Fruit fly (Drosophila melanogaster) whole organism, embryonic: ENCODE results near the gene CG8301.

Experiments used
- Atf6 ChIP-seq: fragments of 200-800 bp; sonication (Bioruptor generic); IDR thresholded peaks from 2 replicates; pipeline ENCODE4 v1.3.6; 2022; ENCODE audit warnings: missing biosample characterization, missing genetic modification characterization
- Bteb2 ChIP-seq: fragments of 200-800 bp; sonication (Bioruptor generic); optimal IDR thresholded peaks from 2 replicates; lab custom pipeline; 2016; ENCODE audit warnings: missing biosample characterization, missing genetic modification characterization
- CG11093 ChIP-seq: fragments of 200-800 bp; sonication (Bioruptor generic); IDR thresholded peaks from 3 replicates; pipeline ENCODE4 v1.3.6; 2022; ENCODE audit warnings: missing biosample characterization, missing genetic modification characterization
- CG11456 ChIP-seq: fragments of 200-800 bp; sonication (Bioruptor generic); IDR thresholded peaks from 3 replicates; pipeline ENCODE4 v1.3.6; 2022; ENCODE audit warnings: missing biosample characterization, missing genetic modification characterization
- CG12942 ChIP-seq: fragments of 200-800 bp; sonication (Bioruptor generic); optimal IDR thresholded peaks from 3 replicates; lab custom pipeline; 2016; ENCODE audit warnings: missing biosample characterization, missing genetic modification characterization
- CG15073 ChIP-seq: fragments of 200-800 bp; sonication (Bioruptor generic); optimal IDR thresholded peaks from 2 replicates; lab custom pipeline; 2016; ENCODE audit warnings: missing biosample characterization, missing genetic modification characterization
- CG18599 ChIP-seq: fragments of 200-800 bp; sonication (Bioruptor generic); optimal IDR thresholded peaks from 3 replicates; lab custom pipeline; 2017; ENCODE audit warnings: missing biosample characterization, missing genetic modification characterization, mild to moderate bottlenecking, moderate library complexity, missing genetic modification reagents
- CG2199 ChIP-seq: fragments of 200-800 bp; sonication (Bioruptor generic); IDR thresholded peaks from 3 replicates; pipeline ENCODE4 v1.3.6; 2022; ENCODE audit warnings: missing biosample characterization, missing genetic modification characterization
- CG3726 ChIP-seq: fragments of 200-800 bp; sonication (Bioruptor generic); IDR thresholded peaks from 3 replicates; pipeline ENCODE4, ENCODE4 v1.3.6; 2022; ENCODE audit warnings: missing biosample characterization, missing genetic modification characterization
- CG3847 ChIP-seq: fragments of 200-800 bp; sonication (Bioruptor generic); IDR thresholded peaks from 2 replicates; pipeline ENCODE4 v1.3.6; 2022; ENCODE audit warnings: missing biosample characterization, missing genetic modification characterization
- CG6254 ChIP-seq: fragments of 200-800 bp; sonication (Bioruptor generic); optimal IDR thresholded peaks from 3 replicates; lab custom pipeline; 2017; ENCODE audit warnings: mild to moderate bottlenecking, missing biosample characterization, missing genetic modification reagents, missing genetic modification characterization
- CG6272 ChIP-seq: fragments of 200-800 bp; sonication (Bioruptor generic); IDR thresholded peaks from 2 replicates; pipeline ENCODE4 v1.3.6; 2022; ENCODE audit warnings: missing biosample characterization, missing genetic modification characterization
- CG6791 ChIP-seq: fragments of 200-800 bp; sonication (Bioruptor generic); IDR thresholded peaks from 3 replicates; pipeline ENCODE4 v1.3.6; 2022; ENCODE audit warnings: missing biosample characterization, missing genetic modification characterization; ENCODE audit not compliant: partially characterized antibody
- CG8089 ChIP-seq: fragments of 200-800 bp; sonication (Bioruptor generic); optimal IDR thresholded peaks from 3 replicates; lab custom pipeline; 2016; ENCODE audit warnings: missing biosample characterization, missing genetic modification characterization
- CHES-1-like ChIP-seq: fragments of 200-800 bp; sonication (Bioruptor generic); optimal IDR thresholded peaks from 2 replicates; lab custom pipeline; 2016; ENCODE audit warnings: missing biosample characterization, missing genetic modification characterization
- D ChIP-seq, 2 experiments: fragments of 200-800 bp in 1 of 2; fragments of >200 bp in 1 of 2; sonication (Bioruptor generic) in 1 of 2; optimal IDR thresholded peaks; 2 replicates in 1 of 2; 3 replicates in 1 of 2; lab custom pipeline; 2017; ENCODE audit warnings: mild to moderate bottlenecking in 1 of 2, missing biosample characterization in 1 of 2, missing genetic modification characterization in 1 of 2, missing genetic modification reagents in 1 of 2
- D19A ChIP-seq: fragments of 200-800 bp; optimal IDR thresholded peaks from 3 replicates; lab custom pipeline; 2019; ENCODE audit warnings: missing biosample characterization, mild to moderate bottlenecking, missing genetic modification characterization, moderate library complexity
- Deaf1 ChIP-seq: fragments of 200-800 bp; optimal IDR thresholded peaks from 3 replicates; lab custom pipeline; 2019; ENCODE audit warnings: missing biosample characterization, mild to moderate bottlenecking, missing genetic modification characterization, moderate library complexity
- Drgx ChIP-seq: fragments of 200-800 bp; sonication (Bioruptor generic); IDR thresholded peaks from 2 replicates; pipeline ENCODE4 v1.3.6; 2022; ENCODE audit warnings: missing biosample characterization, missing genetic modification characterization
- HLH54F ChIP-seq: fragments of 200-800 bp; sonication (Bioruptor generic); optimal IDR thresholded peaks from 3 replicates; lab custom pipeline; 2016; ENCODE audit warnings: missing biosample characterization, missing genetic modification characterization
- Max ChIP-seq: fragments of 200-800 bp; sonication (Bioruptor generic); optimal IDR thresholded peaks from 2 replicates; lab custom pipeline; 2016; ENCODE audit warnings: missing biosample characterization, mild to moderate bottlenecking, missing genetic modification characterization
- Med ChIP-seq: fragments of 200-800 bp; sonication (Bioruptor generic); peaks from one replicate; lab custom pipeline; 2016; ENCODE audit warnings: missing biosample characterization, missing genetic modification characterization, mild to moderate bottlenecking, inconsistent platforms, moderate library complexity
- Oli ChIP-seq: fragments of 200-800 bp; sonication (Bioruptor generic); optimal IDR thresholded peaks from 2 replicates; lab custom pipeline; 2018; ENCODE audit warnings: missing biosample characterization, mild to moderate bottlenecking, missing genetic modification characterization, moderate library complexity
- Optix ChIP-seq: fragments of 200-800 bp; sonication (Bioruptor generic); IDR thresholded peaks from 3 replicates; pipeline ENCODE4 v1.3.6; 2022; ENCODE audit warnings: missing biosample characterization, missing genetic modification characterization
- Xbp1 ChIP-seq: fragments of 200-800 bp; sonication (Bioruptor generic); optimal IDR thresholded peaks from 3 replicates; lab custom pipeline; 2016; ENCODE audit warnings: missing biosample characterization, mild to moderate bottlenecking, missing genetic modification characterization
- ap ChIP-seq: fragments of 200-800 bp; sonication (Bioruptor generic); IDR thresholded peaks from 2 replicates; pipeline ENCODE4 v1.3.6; 2022; ENCODE audit warnings: missing biosample characterization, missing genetic modification characterization
- ara ChIP-seq: fragments of 200-800 bp; sonication (Bioruptor generic); IDR thresholded peaks from 2 replicates; pipeline ENCODE4 v1.3.6; 2022; ENCODE audit warnings: missing biosample characterization, missing genetic modification characterization
- bcd ChIP-seq: fragments of 200-800 bp; sonication (Bioruptor generic); optimal IDR thresholded peaks from 2 replicates; lab custom pipeline; 2017; ENCODE audit warnings: missing biosample characterization, mild to moderate bottlenecking, missing genetic modification characterization
- bowl ChIP-seq: fragments of 200-800 bp; sonication (Bioruptor generic); IDR thresholded peaks from 2 replicates; pipeline ENCODE4 v1.3.6; 2022; ENCODE audit warnings: missing biosample characterization, missing genetic modification characterization
- dpn ChIP-seq, 2 experiments: fragments of 200-800 bp; sonication (Bioruptor generic); optimal IDR thresholded peaks; 3 replicates each; lab custom pipeline; 2016; ENCODE audit warnings: missing biosample characterization in 2 of 2, missing genetic modification characterization in 2 of 2
- esg ChIP-seq: fragments of 200-800 bp; sonication (Bioruptor generic); conservative IDR thresholded peaks from 2 replicates; pipeline ENCODE4 v1.3.6; 2022; ENCODE audit warnings: missing biosample characterization, missing genetic modification characterization
- exex ChIP-seq: fragments of 200-800 bp; sonication (Bioruptor generic); optimal IDR thresholded peaks from 4 replicates; lab custom pipeline; 2018; ENCODE audit warnings: missing biosample characterization, mild to moderate bottlenecking, missing genetic modification characterization, moderate library complexity
- fd96Cb ChIP-seq: fragments of 200-800 bp; sonication (Bioruptor generic); optimal IDR thresholded peaks from 2 replicates; lab custom pipeline; 2018; ENCODE audit warnings: missing biosample characterization, mild to moderate bottlenecking, missing genetic modification characterization, moderate library complexity
- grn ChIP-seq: fragments of 200-800 bp; sonication (Bioruptor generic); optimal IDR thresholded peaks from 3 replicates; lab custom pipeline; 2017; ENCODE audit warnings: missing biosample characterization, missing genetic modification characterization
- her ChIP-seq: fragments of 200-800 bp; sonication (Bioruptor generic); optimal IDR thresholded peaks from 2 replicates; lab custom pipeline; 2016; ENCODE audit warnings: missing biosample characterization, missing genetic modification characterization
- insv ChIP-seq, 2 experiments: fragments of 200-800 bp; sonication (Bioruptor generic); optimal IDR thresholded peaks; 3 replicates each; lab custom pipeline; 2016 to 2018; ENCODE audit warnings: missing biosample characterization in 2 of 2, missing genetic modification characterization in 2 of 2
- kah ChIP-seq: fragments of 200-800 bp; sonication (Bioruptor generic); optimal IDR thresholded peaks from 2 replicates; lab custom pipeline; 2018; ENCODE audit warnings: missing biosample characterization, mild to moderate bottlenecking, missing genetic modification characterization
- lola ChIP-seq, 3 experiments: fragments of >200 bp in 2 of 3; fragments of 200-800 bp in 1 of 3; sonication (Bioruptor generic) in 1 of 3; optimal IDR thresholded peaks; 2 replicates each; lab custom pipeline; 2017 to 2019; ENCODE audit warnings: missing biosample characterization in 3 of 3, missing genetic modification characterization in 3 of 3, mild to moderate bottlenecking in 1 of 3, moderate library complexity in 1 of 3
- mam ChIP-seq: fragments of 200-800 bp; sonication (Bioruptor generic); optimal IDR thresholded peaks from 3 replicates; lab custom pipeline; 2016; ENCODE audit warnings: missing biosample characterization, missing genetic modification characterization
- mld ChIP-seq: fragments of 200-800 bp; sonication (Bioruptor generic); IDR thresholded peaks from 3 replicates; pipeline ENCODE4 v1.3.6; 2022; ENCODE audit warnings: missing biosample characterization, missing genetic modification characterization; ENCODE audit not compliant: partially characterized antibody
- oc ChIP-seq: fragments of 200-800 bp; sonication (Bioruptor generic); optimal IDR thresholded peaks from 2 replicates; lab custom pipeline; 2018; ENCODE audit warnings: missing biosample characterization, mild to moderate bottlenecking, missing genetic modification characterization, moderate library complexity
- org-1 ChIP-seq: fragments of 200-800 bp; sonication (Bioruptor generic); optimal IDR thresholded peaks from 2 replicates; lab custom pipeline; 2017; ENCODE audit warnings: missing biosample characterization, missing genetic modification characterization
- otp ChIP-seq: fragments of 200-800 bp; sonication (Bioruptor generic); IDR thresholded peaks from 3 replicates; pipeline ENCODE4, ENCODE4 v1.3.6; 2022; ENCODE audit warnings: missing biosample characterization, missing genetic modification characterization
- repo ChIP-seq: fragments of 200-800 bp; sonication (Bioruptor generic); optimal IDR thresholded peaks from 2 replicates; lab custom pipeline; 2016; ENCODE audit warnings: missing biosample characterization, missing genetic modification characterization
- scrt ChIP-seq: fragments of 200-800 bp; sonication (Bioruptor generic); optimal IDR thresholded peaks from 2 replicates; lab custom pipeline; 2018; ENCODE audit warnings: missing biosample characterization, mild to moderate bottlenecking, missing genetic modification characterization, moderate library complexity
- so ChIP-seq: fragments of 200-800 bp; sonication (Bioruptor generic); IDR thresholded peaks from 3 replicates; pipeline ENCODE4 v1.3.6; 2022; ENCODE audit warnings: missing biosample characterization, missing genetic modification characterization
- tap ChIP-seq: fragments of 200-800 bp; optimal IDR thresholded peaks from 3 replicates; lab custom pipeline; 2019; ENCODE audit warnings: missing biosample characterization, mild to moderate bottlenecking, missing genetic modification characterization, moderate library complexity
- yki ChIP-seq: fragments of >200 bp; optimal IDR thresholded peaks from 3 replicates; lab custom pipeline; 2018

CG8301 gene

dm6 chr3R:9626880-9627401, 45.8 kb downstream of the CG8301 start, which contains the start of the genes CG9427 and CG8319 (continued):
- TF ChIP-seq CG8089 (GFP tag; lab: Kevin White, UChicago), result no peak
- TF ChIP-seq her (GFP tag; lab: Kevin White, UChicago), result no peak
- no peak for TF ChIP-seq yki
- peak; percentile 70 for TF ChIP-seq Bteb2 (GFP tag; lab: Kevin White, UChicago)
- TF ChIP-seq CG6791, result peak; percentile 73; the same call in 2 of the 3 replicates
- TF ChIP-seq fd96Cb (tag; lab: Kevin White, UChicago), result peak; percentile 13
- peak; percentile 66 for TF ChIP-seq mam (GFP tag; lab: Kevin White, UChicago)
- no peak for TF ChIP-seq otp
- TF ChIP-seq CHES-1-like (GFP tag; lab: Kevin White, UChicago), result peak; percentile 63
- peak; percentile 61 for TF ChIP-seq CG12942
- no peak for TF ChIP-seq CG6272 (GFP tag; lab: Robert Waterston, UW)
- TF ChIP-seq CG11456 (GFP tag; lab: Robert Waterston, UW), result 0 out of 3 replicates have a peak, but pooled peaks have one; percentile 40
- no peak for TF ChIP-seq CG6254 (GFP tag; lab: Kevin White, UChicago)
- peak; percentile 56; the same call in 1 of the 2 replicates for TF ChIP-seq esg (GFP tag; lab: Robert Waterston, UW)
- peak; percentile 57 to 77 for TF ChIP-seq dpn (GFP tag; optimal IDR thresholded peaks at IDR 0.05; lab: Kevin White, UChicago)
- TF ChIP-seq ap (GFP tag; lab: Robert Waterston, UW), result no peak; the same call in 1 of the 2 replicates
- TF ChIP-seq CG3726 (GFP tag; lab: Robert Waterston, UW), result 0 out of 3 replicates have a peak, but pooled peaks have one; percentile 58
- peak; percentile 60 for TF ChIP-seq HLH54F (GFP tag; lab: Kevin White, UChicago)
- no peak for TF ChIP-seq Oli (tag; lab: Kevin White, UChicago)
- TF ChIP-seq Xbp1, result peak; percentile 75
- peak; percentile 41 for TF ChIP-seq tap (tag; lab: Kevin White, UChicago)
- no peak for TF ChIP-seq org-1 (GFP tag; lab: Kevin White, UChicago)
- TF ChIP-seq repo (GFP tag; lab: Kevin White, UChicago), result no peak
- peak; percentile 55 for TF ChIP-seq CG3847 (GFP tag; lab: Robert Waterston, UW)
- TF ChIP-seq bowl (GFP tag; lab: Robert Waterston, UW), result no peak
- peak in 1 of 3 experiments; percentile 49 for TF ChIP-seq lola (GFP tag; optimal IDR thresholded peaks at IDR 0.05; lab: Kevin White, UChicago)
- no peak for TF ChIP-seq CG15073 (GFP tag; lab: Kevin White, UChicago)
- peak; percentile 28 for TF ChIP-seq D19A (tag; lab: Kevin White, UChicago)
- TF ChIP-seq Max (GFP tag; lab: Kevin White, UChicago), result peak; percentile 63
- TF ChIP-seq bcd, result peak; percentile 60
- TF ChIP-seq Deaf1 (tag; lab: Kevin White, UChicago), result peak; percentile 49

dm6 chr3R:9628036-9628435, 46.9 kb downstream of the CG8301 start:
- TF ChIP-seq Med (GFP tag; lab: Kevin White, UChicago) (peak; percentile 67), Atf6 (GFP tag; lab: Robert Waterston, UW) (peak; percentile 23; the same call in 1 of the 2 replicates), mld (0 out of 3 replicates have a peak, but pooled peaks have one; percentile 18), CG18599 (GFP tag; lab: Kevin White, UChicago) (no peak), CG2199 (no peak), exex (no peak), CG3726 (GFP tag; lab: Robert Waterston, UW) (no peak), CG6791 (0 out of 3 replicates have a peak, but pooled peaks have one; percentile 34), scrt (GFP tag; lab: Kevin White, UChicago) (peak; percentile 40), ara (GFP tag; lab: Robert Waterston, UW) (0 out of 2 replicates have a peak, but pooled peaks have one; percentile 25), CG11456 (GFP tag; lab: Robert Waterston, UW) (0 out of 3 replicates have a peak, but pooled peaks have one; percentile 41), so (GFP tag; lab: Robert Waterston, UW) (no peak), kah (GFP tag; lab: Kevin White, UChicago) (peak; percentile 68), grn (GFP tag; lab: Kevin White, UChicago) (no peak), Optix (0 out of 3 replicates have a peak, but pooled peaks have one; percentile 21), Drgx (GFP tag; lab: Robert Waterston, UW) (0 out of 2 replicates have a peak, but pooled peaks have one; percentile 13), insv (GFP tag; optimal IDR thresholded peaks at IDR 0.05; lab: Kevin White, UChicago) (no peak), oc (tag; lab: Kevin White, UChicago) (no peak), D (optimal IDR thresholded peaks at IDR 0.05; lab: Kevin White, UChicago) (peak; percentile 13), D (GFP tag; optimal IDR thresholded peaks at IDR 0.05; lab: Kevin White, UChicago) (no peak), CG11093 (GFP tag; lab: Robert Waterston, UW) (0 out of 3 replicates have a peak, but pooled peaks have one; percentile 22)
